Worm (Caenorhabditis elegans) whole organism, young adult: Measurements from ENCODE around the gene cwp-4.
A peak's percentile ranks its signal among the peaks of the same experiment; 100 is the strongest.

Experiments used
- B0019.2 ChIP-seq: fragments of 200-800 bp; sonication (Bioruptor generic); conservative IDR thresholded peaks from 2 replicates; pipeline ENCODE4 v1.3.6; 2022; ENCODE audit warnings: missing genetic modification reagents, missing genetic modification characterization, missing compliant biosample characterization
- B0035.1 ChIP-seq: sonication (generic microtip); optimal IDR thresholded peaks from 2 replicates; lab custom pipeline; 2016; ENCODE audit warnings: missing genetic modification characterization, mild to moderate bottlenecking, missing compliant biosample characterization, missing genotype, missing genetic modification reagents
- B0261.1 ChIP-seq: sonication (generic microtip); optimal IDR thresholded peaks from 2 replicates; lab custom pipeline; 2016; ENCODE audit warnings: mild to moderate bottlenecking, missing genetic modification characterization, moderate library complexity, missing compliant biosample characterization
- C06A6.2 ChIP-seq: fragments of 200-800 bp; sonication (Bioruptor generic); conservative IDR thresholded peaks from 2 replicates; pipeline ENCODE4 v1.3.6; 2022; ENCODE audit warnings: missing genetic modification characterization, missing compliant biosample characterization
- F39B2.1 ChIP-seq: fragments of 200-800 bp; sonication (Bioruptor generic); IDR thresholded peaks from 2 replicates; pipeline ENCODE4 v1.3.6; 2022; ENCODE audit warnings: missing genetic modification reagents, missing genetic modification characterization, missing compliant biosample characterization
- F52B5.7 ChIP-seq: sonication (generic microtip); optimal IDR thresholded peaks from 2 replicates; lab custom pipeline; 2016; ENCODE audit warnings: mild to moderate bottlenecking, missing genetic modification characterization, missing compliant biosample characterization
- F57A8.1 ChIP-seq: fragments of 200-800 bp; sonication (Bioruptor generic); optimal IDR thresholded peaks from 2 replicates; lab custom pipeline; 2018; ENCODE audit warnings: mild to moderate bottlenecking, missing genetic modification characterization, moderate library complexity, missing compliant biosample characterization
- K11D2.4 ChIP-seq: fragments of 200-800 bp; sonication (Bioruptor generic); IDR thresholded peaks from 2 replicates; pipeline ENCODE4 v1.3.6; 2022; ENCODE audit warnings: missing genetic modification reagents, missing genetic modification characterization, missing compliant biosample characterization
- Y53G8AR.9 ChIP-seq: fragments of 200-800 bp; sonication (Bioruptor generic); conservative IDR thresholded peaks from 2 replicates; pipeline ENCODE4 v1.3.6; 2022; ENCODE audit warnings: missing genetic modification reagents, missing genetic modification characterization, missing compliant biosample characterization
- Y79H2A.3 ChIP-seq: fragments of 200-800 bp; sonication (Bioruptor generic); conservative IDR thresholded peaks from 2 replicates; pipeline ENCODE4 v1.3.6; 2022; ENCODE audit warnings: missing genetic modification reagents, missing genetic modification characterization, missing compliant biosample characterization
- Y95B8A.8 ChIP-seq: fragments of 200-800 bp; sonication (Bioruptor generic); IDR thresholded peaks from 2 replicates; pipeline ENCODE4 v1.3.6; 2022; ENCODE audit warnings: missing genetic modification reagents, missing genetic modification characterization, missing compliant biosample characterization
- ama-1 ChIP-seq, 3 experiments: fragments of 150-350 bp in 1 of 3; sonication (generic microtip) in 2 of 3; optimal IDR thresholded peaks; 2 replicates each; lab custom pipeline; 2014 to 2018; ENCODE audit warnings: missing biosample characterization in 2 of 3, missing genetic modification characterization in 2 of 3, missing genetic modification reagents in 2 of 3
- aptf-3 ChIP-seq: fragments of 200-800 bp; sonication (Bioruptor generic); IDR thresholded peaks from 2 replicates; pipeline ENCODE4 v1.3.6; 2022; ENCODE audit warnings: missing genetic modification characterization, missing compliant biosample characterization
- athp-1 ChIP-seq: sonication (generic microtip); optimal IDR thresholded peaks from 2 replicates; lab custom pipeline; 2017; ENCODE audit warnings: mild to moderate bottlenecking, missing genetic modification characterization, missing compliant biosample characterization
- bed-2 ChIP-seq: fragments of 200-800 bp; sonication (Bioruptor generic); IDR thresholded peaks from 2 replicates; pipeline ENCODE4 v1.3.6; 2022; ENCODE audit warnings: missing genetic modification reagents, missing genetic modification characterization, missing compliant biosample characterization
- ceh-40 ChIP-seq: fragments of 200-800 bp; sonication (Bioruptor generic); IDR thresholded peaks from 2 replicates; pipeline ENCODE4 v1.3.6; 2022; ENCODE audit warnings: missing genetic modification characterization, missing compliant biosample characterization
- ceh-58 ChIP-seq: fragments of 200-800 bp; sonication (Bioruptor generic); IDR thresholded peaks from 2 replicates; pipeline ENCODE4 v1.3.6; 2022; ENCODE audit warnings: missing genetic modification characterization, missing compliant biosample characterization
- ceh-79 ChIP-seq: sonication (generic microtip); optimal IDR thresholded peaks from 2 replicates; lab custom pipeline; 2017; ENCODE audit warnings: mild to moderate bottlenecking, missing genetic modification characterization, missing compliant biosample characterization
- dox-1 ChIP-seq: fragments of 200-800 bp; sonication (Bioruptor generic); IDR thresholded peaks from 2 replicates; pipeline ENCODE4 v1.3.6; 2022; ENCODE audit warnings: missing genetic modification reagents, missing genetic modification characterization, missing compliant biosample characterization
- dpff-1 ChIP-seq: sonication (generic microtip); optimal IDR thresholded peaks from 2 replicates; lab custom pipeline; 2017; ENCODE audit warnings: mild to moderate bottlenecking, missing genetic modification characterization, missing compliant biosample characterization
- dpl-1 ChIP-seq: fragments of 150-350 bp; optimal IDR thresholded peaks from 2 replicates; lab custom pipeline; 2014; ENCODE audit warnings: missing biosample characterization, missing genetic modification reagents, missing genetic modification characterization
- efl-1 ChIP-seq: fragments of 150-350 bp; optimal IDR thresholded peaks from 2 replicates; lab custom pipeline; 2014; ENCODE audit warnings: missing biosample characterization, missing genetic modification reagents, missing genetic modification characterization
- egrh-3 ChIP-seq: fragments of 200-800 bp; sonication (Bioruptor generic); IDR thresholded peaks from 2 replicates; pipeline ENCODE4 v1.3.6; 2022; ENCODE audit warnings: missing genetic modification reagents, missing genetic modification characterization, missing compliant biosample characterization
- ets-4 ChIP-seq: fragments of 200-800 bp; sonication (Bioruptor generic); optimal IDR thresholded peaks from 2 replicates; lab custom pipeline; 2018; ENCODE audit warnings: mild to moderate bottlenecking, missing genetic modification characterization, missing compliant biosample characterization
- gei-17 ChIP-seq: fragments of 200-800 bp; sonication (Bioruptor generic); optimal IDR thresholded peaks from 2 replicates; lab custom pipeline; 2018; ENCODE audit warnings: mild to moderate bottlenecking, missing genetic modification characterization, missing compliant biosample characterization
- hlh-12 ChIP-seq: sonication (generic microtip); optimal IDR thresholded peaks from 2 replicates; lab custom pipeline; 2016; ENCODE audit warnings: missing genetic modification characterization, missing compliant biosample characterization
- hmg-1.2 ChIP-seq: fragments of 200-800 bp; sonication (Bioruptor generic); IDR thresholded peaks from 2 replicates; pipeline ENCODE4 v1.3.6; 2022; ENCODE audit warnings: missing genetic modification reagents, missing genetic modification characterization, missing compliant biosample characterization
- hmg-20 ChIP-seq: fragments of 200-800 bp; sonication (Bioruptor generic); IDR thresholded peaks from 2 replicates; pipeline ENCODE4 v1.3.6; 2022; ENCODE audit warnings: missing genetic modification reagents, missing genetic modification characterization, missing compliant biosample characterization
- let-526 ChIP-seq: fragments of 200-800 bp; sonication (Bioruptor generic); IDR thresholded peaks from 2 replicates; pipeline ENCODE4 v1.3.6; 2022; ENCODE audit warnings: missing genetic modification reagents, missing genetic modification characterization, missing compliant biosample characterization
- lin-26 ChIP-seq: fragments of 200-800 bp; sonication (Bioruptor generic); IDR thresholded peaks from 2 replicates; pipeline ENCODE4 v1.3.6; 2022; ENCODE audit warnings: missing genetic modification reagents, missing genetic modification characterization, missing compliant biosample characterization
- lin-35 ChIP-seq, 3 experiments: fragments of 150-350 bp in 2 of 3; sonication (generic microtip) in 1 of 3; optimal IDR thresholded peaks; 2 replicates each; lab custom pipeline; 2014 to 2018; ENCODE audit warnings: missing biosample characterization in 3 of 3, missing genetic modification characterization in 3 of 3, missing genetic modification reagents in 3 of 3
- lin-40 ChIP-seq: sonication (generic microtip); optimal IDR thresholded peaks from 2 replicates; lab custom pipeline; 2016; ENCODE audit warnings: missing genetic modification characterization, mild to moderate bottlenecking, missing compliant biosample characterization, missing genotype, missing genetic modification reagents
- lin-54 ChIP-seq: fragments of 200-800 bp; sonication (Bioruptor generic); optimal IDR thresholded peaks from 2 replicates; lab custom pipeline; 2018; ENCODE audit warnings: mild to moderate bottlenecking, missing genetic modification characterization, missing compliant biosample characterization
- mcd-1 ChIP-seq: fragments of 200-800 bp; sonication (Bioruptor generic); IDR thresholded peaks from 2 replicates; pipeline ENCODE4 v1.3.6; 2022; ENCODE audit warnings: missing genetic modification reagents, missing genetic modification characterization, missing compliant biosample characterization
- nfya-2 ChIP-seq: fragments of 200-800 bp; sonication (Bioruptor generic); IDR thresholded peaks from 2 replicates; pipeline ENCODE4 v1.3.6; 2022; ENCODE audit warnings: missing genetic modification reagents, missing genetic modification characterization, missing compliant biosample characterization
- nfyb-1 ChIP-seq: fragments of 200-800 bp; sonication (Bioruptor generic); IDR thresholded peaks from 2 replicates; pipeline ENCODE4 v1.3.6; 2022; ENCODE audit warnings: missing genetic modification reagents, missing genetic modification characterization, missing compliant biosample characterization
- nhr-179 ChIP-seq: sonication (generic microtip); optimal IDR thresholded peaks from 2 replicates; lab custom pipeline; 2016; ENCODE audit warnings: mild to moderate bottlenecking, missing genetic modification characterization, missing compliant biosample characterization
- nhr-90 ChIP-seq: sonication (generic microtip); optimal IDR thresholded peaks from 2 replicates; lab custom pipeline; 2016; ENCODE audit warnings: missing genotype, mild to moderate bottlenecking, missing genetic modification characterization, missing compliant biosample characterization
- pbrm-1 ChIP-seq: fragments of 200-800 bp; sonication (Bioruptor generic); IDR thresholded peaks from 2 replicates; pipeline ENCODE4 v1.3.6; 2022; ENCODE audit warnings: missing genetic modification reagents, missing genetic modification characterization, missing compliant biosample characterization
- rcor-1 ChIP-seq: fragments of 200-800 bp; sonication (Bioruptor generic); IDR thresholded peaks from 2 replicates; pipeline ENCODE4 v1.3.6; 2022; ENCODE audit warnings: missing genetic modification reagents, missing genetic modification characterization, missing compliant biosample characterization
- rpc-1 ChIP-seq, 2 experiments: fragments of 150-350 bp in 1 of 2; sonication (generic microtip) in 1 of 2; optimal IDR thresholded peaks; 2 replicates each; lab custom pipeline; 2014 to 2018; ENCODE audit warnings: missing biosample characterization in 1 of 2, missing genetic modification characterization in 1 of 2, missing genetic modification reagents in 1 of 2, missing genotype in 1 of 2
- sea-2 ChIP-seq: fragments of 200-800 bp; sonication (Bioruptor generic); IDR thresholded peaks from 2 replicates; pipeline ENCODE4 v1.3.6; 2022; ENCODE audit warnings: missing genetic modification characterization, missing compliant biosample characterization
- snpc-1.3 ChIP-seq: sonication (generic microtip); optimal IDR thresholded peaks from 2 replicates; lab custom pipeline; 2017; ENCODE audit warnings: missing genetic modification characterization, mild to moderate bottlenecking, missing compliant biosample characterization, antibody characterized with exemption, moderate library complexity, missing genotype, missing genetic modification reagents; ENCODE audit not compliant: insufficient read depth
- tbp1 ChIP-seq: fragments of 200-800 bp; sonication (Bioruptor generic); optimal IDR thresholded peaks from 2 replicates; lab custom pipeline; 2018; ENCODE audit warnings: mild to moderate bottlenecking, missing genetic modification characterization, missing compliant biosample characterization
- tlf-1 ChIP-seq: fragments of 200-800 bp; sonication (Bioruptor generic); optimal IDR thresholded peaks from 2 replicates; lab custom pipeline; 2018; ENCODE audit warnings: mild to moderate bottlenecking, missing genetic modification characterization, missing compliant biosample characterization
- ztf-18 ChIP-seq: sonication (generic microtip); optimal IDR thresholded peaks from 2 replicates; lab custom pipeline; 2016; ENCODE audit warnings: missing genotype, mild to moderate bottlenecking, missing genetic modification characterization, missing compliant biosample characterization
- ztf-28 ChIP-seq: fragments of 200-800 bp; sonication (Bioruptor generic); IDR thresholded peaks from 2 replicates; pipeline ENCODE4 v1.3.6; 2022; ENCODE audit warnings: missing genetic modification reagents, missing genetic modification characterization, missing compliant biosample characterization
- ztf-3 ChIP-seq: fragments of 200-800 bp; sonication (Bioruptor generic); optimal IDR thresholded peaks from 2 replicates; lab custom pipeline; 2018; ENCODE audit warnings: mild to moderate bottlenecking, missing genetic modification characterization, missing compliant biosample characterization

cwp-4 gene

DNA sequence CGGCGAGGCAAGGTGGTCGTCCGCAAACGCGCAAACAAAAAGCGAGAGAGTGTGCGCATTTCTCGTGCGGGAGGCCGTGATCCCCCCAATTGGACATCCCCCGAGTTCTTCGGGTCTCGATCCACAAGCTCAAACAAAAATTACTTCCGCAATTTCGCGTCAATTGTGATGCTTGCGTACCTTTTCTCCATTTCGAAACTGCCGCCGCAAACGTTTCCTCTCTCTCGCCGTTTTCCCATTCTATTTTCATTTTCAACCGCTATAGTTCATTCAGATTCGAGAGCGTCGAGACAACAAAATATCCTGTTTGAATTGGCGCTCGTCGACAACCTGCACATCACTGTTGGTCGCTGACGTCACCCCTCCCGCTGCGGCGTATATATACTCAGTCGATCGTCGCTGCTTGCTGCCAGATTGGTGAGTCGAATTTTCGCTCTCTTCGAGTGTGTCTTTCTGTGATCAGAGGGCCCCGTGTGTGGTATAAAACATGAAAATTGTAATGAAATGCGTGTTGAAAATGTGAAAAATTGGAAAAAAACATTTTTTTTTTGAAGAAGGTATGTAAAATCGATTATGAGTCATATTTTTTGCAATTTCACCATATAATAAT lies 4.0 kb upstream of the cwp-4 start, which contains the start of the genes pqn-51 and K11D12.14 (continued):
- TF ChIP-seq F57A8.1 (GFP tag; lab: Kevin White, UChicago) (no peak), lin-26 (GFP tag; lab: Robert Waterston, UW) (peak; percentile 81), let-526 (GFP tag; lab: Robert Waterston, UW) (no peak), ztf-18 (tag; lab: Kevin White, UChicago) (peak; percentile 93), K11D2.4 (GFP tag; lab: Robert Waterston, UW) (peak; percentile 94), dpff-1 (tag; lab: Kevin White, UChicago) (no peak), dox-1 (GFP tag; lab: Robert Waterston, UW) (peak; percentile 97), egrh-3 (peak; percentile 72), aptf-3 (GFP tag; lab: Robert Waterston, UW) (no peak), nfya-2 (GFP tag; lab: Robert Waterston, UW) (no peak), snpc-1.3 (tag; lab: Kevin White, UChicago) (peak; percentile 7), hlh-12 (no peak), ceh-58 (GFP tag; lab: Robert Waterston, UW) (no peak), pbrm-1 (peak; percentile 88), B0261.1 (tag; lab: Kevin White, UChicago) (no peak), Y95B8A.8 (GFP tag; lab: Robert Waterston, UW) (peak; percentile 57; the same call in 1 of the 2 replicates), ets-4 (peak; percentile 57), B0019.2 (GFP tag; lab: Robert Waterston, UW) (peak; percentile 44), rcor-1 (GFP tag; lab: Robert Waterston, UW) (peak; percentile 93), ceh-79 (tag; lab: Kevin White, UChicago) (no peak), nhr-179 (tag; lab: Kevin White, UChicago) (no peak), ztf-3 (GFP tag; lab: Kevin White, UChicago) (peak; percentile 15), dpl-1 (peak; percentile 52), lin-35 (GFP tag; optimal IDR thresholded peaks at IDR 0.05; lab: Kevin White, UChicago) (peak in 2 of 3 experiments; percentile 34 to 90), lin-40 (tag; lab: Kevin White, UChicago) (peak; percentile 95), C06A6.2 (GFP tag; lab: Robert Waterston, UW) (peak; percentile 92), nhr-90 (tag; lab: Kevin White, UChicago) (peak; percentile 8), mcd-1 (GFP tag; lab: Robert Waterston, UW) (peak; percentile 96), sea-2 (GFP tag; lab: Robert Waterston, UW) (0 out of 2 replicates have a peak, but pooled peaks have one; percentile 33), Y79H2A.3 (GFP tag; lab: Robert Waterston, UW) (0 out of 2 replicates have a peak, but pooled peaks have one; percentile 60), gei-17 (GFP tag; lab: Kevin White, UChicago) (peak; percentile 72), efl-1 (peak; percentile 44), nfyb-1 (peak; percentile 98), tlf-1 (GFP tag; lab: Kevin White, UChicago) (peak; percentile 61), bed-2 (GFP tag; lab: Robert Waterston, UW) (peak; percentile 87), F39B2.1 (no peak), rpc-1 (optimal IDR thresholded peaks at IDR 0.05; lab: Kevin White, UChicago) (no peak), rpc-1 (tag; optimal IDR thresholded peaks at IDR 0.05; lab: Kevin White, UChicago) (no peak), ztf-28 (GFP tag; lab: Robert Waterston, UW) (0 out of 2 replicates have a peak, but pooled peaks have one; percentile 35), ceh-40 (GFP tag; lab: Robert Waterston, UW) (no peak), B0035.1 (tag; lab: Kevin White, UChicago) (peak; percentile 19), hmg-20 (peak; percentile 59; the same call in 1 of the 2 replicates), F52B5.7 (no peak), hmg-1.2 (peak; percentile 81), tbp1 (GFP tag; lab: Kevin White, UChicago) (peak; percentile 68), lin-54 (GFP tag; lab: Kevin White, UChicago) (peak; percentile 91), ama-1 (optimal IDR thresholded peaks at IDR 0.05; lab: Kevin White, UChicago) (peak; percentile 93), ama-1 (GFP tag; optimal IDR thresholded peaks at IDR 0.05; lab: Kevin White, UChicago) (no peak), Y53G8AR.9 (peak; percentile 88), athp-1 (tag; lab: Kevin White, UChicago) (peak; percentile 71)
